Fruit fly (Drosophila melanogaster) whole organism, embryonic: ENCODE measurements around the gene CG7386.
A peak's percentile ranks its signal among the peaks of the same experiment; 100 is the strongest.

ENCODE experiments used
- Bdp1 ChIP-seq: fragments of 200-800 bp; sonication (Bioruptor generic); optimal IDR thresholded peaks from 3 replicates; lab custom pipeline; 2016; ENCODE audit warnings: missing biosample characterization, missing genetic modification characterization
- CG17328 ChIP-seq: fragments of 200-800 bp; sonication (Bioruptor generic); IDR thresholded peaks from 2 replicates; pipeline ENCODE4 v1.3.6; 2022; ENCODE audit warnings: missing biosample characterization, missing genetic modification characterization
- CG6813 ChIP-seq: fragments of 200-800 bp; sonication (Bioruptor generic); optimal IDR thresholded peaks from 2 replicates; lab custom pipeline; 2017; ENCODE audit warnings: missing biosample characterization, missing genetic modification characterization, mild to moderate bottlenecking, moderate library complexity, missing genetic modification reagents
- CkIIα-i1 ChIP-seq: fragments of 200-800 bp; sonication (Bioruptor generic); IDR thresholded peaks from 2 replicates; pipeline ENCODE4 v1.3.6; 2022; ENCODE audit warnings: missing biosample characterization, missing genetic modification characterization
- Dip2 ChIP-seq: fragments of 200-800 bp; sonication (Bioruptor generic); IDR thresholded peaks from 2 replicates; pipeline ENCODE4 v1.3.6; 2022; ENCODE audit warnings: missing biosample characterization, missing genetic modification characterization
- gsb-n ChIP-seq: fragments of 200-800 bp; sonication (Bioruptor generic); optimal IDR thresholded peaks from 3 replicates; lab custom pipeline; 2018; ENCODE audit warnings: missing biosample characterization, mild to moderate bottlenecking, missing genetic modification characterization
- mld ChIP-seq: fragments of 200-800 bp; sonication (Bioruptor generic); IDR thresholded peaks from 3 replicates; pipeline ENCODE4 v1.3.6; 2022; ENCODE audit warnings: missing biosample characterization, missing genetic modification characterization; ENCODE audit not compliant: partially characterized antibody
- toy ChIP-seq: fragments of 200-800 bp; sonication (Bioruptor generic); IDR thresholded peaks from 2 replicates; pipeline ENCODE4 v1.3.6; 2022; ENCODE audit warnings: missing biosample characterization, missing genetic modification characterization
- zfh2 ChIP-seq: fragments of 200-800 bp; sonication (Bioruptor generic); optimal IDR thresholded peaks from 2 replicates; lab custom pipeline; 2016; ENCODE audit warnings: missing biosample characterization, missing genetic modification characterization

DNA sequence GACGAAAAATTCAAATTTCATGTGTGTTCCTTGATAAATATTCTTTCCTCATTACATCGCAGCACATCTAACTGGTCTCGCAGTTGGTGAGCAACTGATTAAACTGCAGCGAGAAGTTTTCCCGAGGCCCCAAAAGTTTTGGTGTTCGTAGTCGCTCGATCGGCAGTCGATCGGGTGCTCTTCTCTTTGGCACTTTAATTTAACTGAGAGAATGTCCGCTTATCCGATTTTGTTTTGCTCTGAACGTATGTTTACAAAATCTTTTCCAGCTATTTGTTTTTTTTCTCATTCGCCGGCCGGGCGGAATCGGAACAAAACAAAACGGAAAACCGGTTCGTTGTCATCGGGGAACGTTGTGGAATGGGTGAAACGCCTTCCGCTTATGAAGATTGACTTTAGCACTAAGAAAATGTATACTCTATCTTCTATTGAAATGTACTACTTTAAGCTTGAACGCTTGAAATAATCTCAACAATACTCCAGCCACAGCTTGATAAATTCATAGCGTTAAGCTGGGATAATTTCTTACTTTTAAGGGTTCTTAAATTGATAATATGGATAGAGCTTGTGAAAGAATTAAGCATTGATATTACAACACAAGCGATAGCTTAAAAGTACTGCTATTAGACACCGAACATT, 29.1 kb downstream of the CG7386 start:
- TF ChIP-seq zfh2 (GFP tag; lab: Kevin White, UChicago): no peak
- no peak for TF ChIP-seq Bdp1 (GFP tag; lab: Kevin White, UChicago)
- no peak for TF ChIP-seq CkIIα-i1 (GFP tag; lab: Robert Waterston, UW)
- TF ChIP-seq toy (GFP tag; lab: Robert Waterston, UW): no peak
- TF ChIP-seq mld (GFP tag; lab: Robert Waterston, UW): no peak
- no peak for TF ChIP-seq Dip2
- no peak for TF ChIP-seq gsb-n (tag; lab: Kevin White, UChicago)
- peak; percentile 56 for TF ChIP-seq CG6813
- TF ChIP-seq CG17328 (GFP tag; lab: Robert Waterston, UW): no peak
